Fruit fly (Drosophila melanogaster) whole organism, embryonic: Measurements from ENCODE around the gene CG8236.

ENCODE experiments used
- CG10959 ChIP-seq: fragments of 200-800 bp; sonication (Bioruptor generic); IDR thresholded peaks from 2 replicates; pipeline ENCODE4 v1.3.6; 2022; ENCODE audit warnings: missing biosample characterization, missing genetic modification characterization
- CG12155 ChIP-seq: fragments of 200-800 bp; sonication (Bioruptor generic); optimal IDR thresholded peaks from 3 replicates; lab custom pipeline; 2016; ENCODE audit warnings: missing biosample characterization, missing genetic modification characterization
- CG18262 ChIP-seq: fragments of 200-800 bp; optimal IDR thresholded peaks from 3 replicates; lab custom pipeline; 2019; ENCODE audit warnings: missing biosample characterization, mild to moderate bottlenecking, missing genetic modification characterization, moderate library complexity
- HmgZ ChIP-seq: fragments of 200-800 bp; sonication (Bioruptor generic); optimal IDR thresholded peaks from 2 replicates; lab custom pipeline; 2018; ENCODE audit warnings: missing biosample characterization, mild to moderate bottlenecking, missing genetic modification characterization
- az2 ChIP-seq: fragments of 200-800 bp; sonication (Bioruptor generic); optimal IDR thresholded peaks from 3 replicates; lab custom pipeline; 2016; ENCODE audit warnings: missing biosample characterization, missing genetic modification characterization
- disco-r ChIP-seq: fragments of 200-800 bp; sonication (Bioruptor generic); optimal IDR thresholded peaks from 2 replicates; lab custom pipeline; 2016; ENCODE audit warnings: missing biosample characterization, missing genetic modification characterization
- pan ChIP-seq, 4 experiments: fragments of >200 bp in 3 of 4; fragments of 200-800 bp in 1 of 4; sonication (Bioruptor generic) in 1 of 4; optimal IDR thresholded peaks in 3 of 4; IDR thresholded peaks in 1 of 4; 2 replicates each; pipeline versions ENCODE4 v1.3.6 to Lab custom; 2017 to 2022; ENCODE audit warnings: missing biosample characterization in 2 of 4, missing genetic modification characterization in 2 of 4, mixed read lengths in 1 of 4

dm6 chr3R:8740118-8740517 lies 29.1 kb upstream of the CG8236 start:
- TF ChIP-seq CG10959 (GFP tag; lab: Robert Waterston, UW) = no peak
- no peak for TF ChIP-seq pan (optimal IDR thresholded peaks at IDR 0.05; lab: Kevin White, UChicago)
- TF ChIP-seq pan (GFP tag; optimal IDR thresholded peaks at IDR 0.05 in 1 of 2, IDR thresholded peaks at IDR 0.05 in 1 of 2) = no peak
- no peak for TF ChIP-seq CG12155
- TF ChIP-seq HmgZ (tag; lab: Kevin White, UChicago) = no peak
- TF ChIP-seq CG18262 (tag; lab: Kevin White, UChicago) = no peak
- no peak for TF ChIP-seq az2 (GFP tag; lab: Kevin White, UChicago)
- TF ChIP-seq disco-r = no peak
